Fruit fly (Drosophila melanogaster): Measurements from ENCODE around the gene Tctp.

The Tctp gene

dm6 chr3R:11209801-11210402, at the start of gene Tctp, which contains the start of gene SdhC (continued):
- no peak for TF ChIP-seq Ets96B (tag; optimal IDR thresholded peaks at IDR 0.05)
- TF ChIP-seq Ets21C (GFP tag; optimal IDR thresholded peaks at IDR 0.05), result peak; percentile 28
- peak in 1 of 2 experiments; percentile 10 for TF ChIP-seq salr (GFP tag; optimal IDR thresholded peaks at IDR 0.05)
- TF ChIP-seq CG8632 (GFP tag; optimal IDR thresholded peaks at IDR 0.05), result no peak
- peak; percentile 12 for TF ChIP-seq CG6808 (GFP tag; optimal IDR thresholded peaks at IDR 0.05)
- no peak for TF ChIP-seq CG15336 (GFP tag; IDR thresholded peaks at IDR 0.05)
- TF ChIP-seq CG1621 (tag; optimal IDR thresholded peaks at IDR 0.05), result peak; percentile 19
- TF ChIP-seq net (GFP tag; optimal IDR thresholded peaks at IDR 0.05), result peak; percentile 5

- TF ChIP-seq CG16779 (tag; optimal IDR thresholded peaks at IDR 0.05) (no peak), CG4318 (GFP tag; optimal IDR thresholded peaks at IDR 0.05) (no peak), svp (GFP tag) (peak; percentile 38), ss (GFP tag; optimal IDR thresholded peaks at IDR 0.05) (no peak), Blimp-1 (GFP tag; optimal IDR thresholded peaks at IDR 0.05) (no peak), CG6808 (GFP tag; optimal IDR thresholded peaks at IDR 0.05) (no peak), acj6 (GFP tag; optimal IDR thresholded peaks at IDR 0.05) (no peak), pdm3 (GFP tag; optimal IDR thresholded peaks at IDR 0.05) (no peak)
Observed at dm6 chr3R:11160907-11161306, 49.1 kb upstream of the Tctp start, which contains the start of gene CG4757. Gene CG4757 (plus strand): TSS chr3R:11161207.

dm6 chr3R:11165974-11166373, 44.1 kb upstream of the Tctp start, which contains the start of gene Ugt35E1:
Gene Ugt35E1 (minus strand): TSS chr3R:11166074.
- no peak for TF ChIP-seq CG9139 (GFP tag; optimal IDR thresholded peaks at IDR 0.05)
- TF ChIP-seq Blimp-1 (GFP tag; optimal IDR thresholded peaks at IDR 0.05), result no peak
- TF ChIP-seq Hr39 (GFP tag; optimal IDR thresholded peaks at IDR 0.05), result no peak
- no peak for TF ChIP-seq ss (GFP tag; optimal IDR thresholded peaks at IDR 0.05)
- no peak for TF ChIP-seq Smox (GFP tag; optimal IDR thresholded peaks at IDR 0.05)
- TF ChIP-seq cyc (GFP tag; optimal IDR thresholded peaks at IDR 0.05), result no peak
- TF ChIP-seq Lpt (GFP tag; optimal IDR thresholded peaks at IDR 0.05), result no peak
- TF ChIP-seq achi (GFP tag; optimal IDR thresholded peaks at IDR 0.05), result no peak
- TF ChIP-seq dac (GFP tag; optimal IDR thresholded peaks at IDR 0.05), result no peak
- no peak for TF ChIP-seq Sox15 (GFP tag; optimal IDR thresholded peaks at IDR 0.05)
- TF ChIP-seq acj6 (GFP tag; optimal IDR thresholded peaks at IDR 0.05), result no peak
- no peak for TF ChIP-seq Eip93F (GFP tag; optimal IDR thresholded peaks at IDR 0.05)
- no peak for TF ChIP-seq CG11294 (GFP tag; IDR thresholded peaks at IDR 0.05)

- TF ChIP-seq OdsH (GFP tag; optimal IDR thresholded peaks at IDR 0.05) (no peak), CG10669 (GFP tag; optimal IDR thresholded peaks at IDR 0.05) (no peak)
Observed at dm6 chr3R:11167931-11168465, 42.0 kb upstream of the Tctp start, which contains the start of gene Ugt35E2. Gene Ugt35E2 (minus strand): TSS chr3R:11167981.

- no peak for TF ChIP-seq Sox15 (GFP tag; optimal IDR thresholded peaks at IDR 0.05)
- TF ChIP-seq Ets96B (tag; optimal IDR thresholded peaks at IDR 0.05), result no peak
- TF ChIP-seq CG3919 (GFP tag; optimal IDR thresholded peaks at IDR 0.05), result no peak
- no peak for TF ChIP-seq salr (GFP tag; optimal IDR thresholded peaks at IDR 0.05)
- TF ChIP-seq CG15336 (GFP tag; IDR thresholded peaks at IDR 0.05), result no peak
- TF ChIP-seq CG1621 (tag; optimal IDR thresholded peaks at IDR 0.05), result no peak
- TF ChIP-seq fkh (GFP tag; optimal IDR thresholded peaks at IDR 0.05), result no peak
- TF ChIP-seq svp (GFP tag), result no peak
- no peak for TF ChIP-seq Hr39 (GFP tag; optimal IDR thresholded peaks at IDR 0.05)
- no peak for TF ChIP-seq CG11902 (GFP tag; optimal IDR thresholded peaks at IDR 0.05)
- no peak for TF ChIP-seq CG8319 (GFP tag; optimal IDR thresholded peaks at IDR 0.05)
- TF ChIP-seq Lpt (GFP tag; optimal IDR thresholded peaks at IDR 0.05), result no peak
Observed at dm6 chr3R:11170146-11170545, 39.9 kb upstream of the Tctp start, which contains the start of gene Ugt35B1. Gene Ugt35B1 (minus strand): TSS chr3R:11170246.
